Fruit fly (Drosophila melanogaster): ENCODE measurements around the gene Gabat.

Gene Gabat

dm6 chr3L:20002482-20003234 lies 2.2 kb upstream of the Gabat start, which contains the start of gene CG7668 (continued):
- peak; percentile 13; the same call in 1 of the 3 replicates for TF ChIP-seq CG34224 (GFP tag; IDR thresholded peaks at IDR 0.05; ENCODE audit: partially characterized antibody)
- peak in 1 of 2 experiments; percentile 69 for TF ChIP-seq eve (GFP tag; optimal IDR thresholded peaks at IDR 0.05)
- peak; percentile 83 for TF ChIP-seq shn (GFP tag; optimal IDR thresholded peaks at IDR 0.05)
- TF ChIP-seq CG32772 (GFP tag; IDR thresholded peaks at IDR 0.05): no peak
- no peak for TF ChIP-seq CG6272 (GFP tag; IDR thresholded peaks at IDR 0.05)
- peak; percentile 67 for TF ChIP-seq CG17802 (tag; optimal IDR thresholded peaks at IDR 0.05)
- no peak; the same call in 1 of the 2 replicates for TF ChIP-seq al (GFP tag; IDR thresholded peaks at IDR 0.05)
- peak; percentile 62 for TF ChIP-seq pzg (GFP tag; optimal IDR thresholded peaks at IDR 0.05)
- TF ChIP-seq Deaf1 (tag; optimal IDR thresholded peaks at IDR 0.05): peak; percentile 66
- TF ChIP-seq CG9609 (GFP tag; optimal IDR thresholded peaks at IDR 0.05): peak; percentile 74
- TF ChIP-seq Gug (GFP tag; IDR thresholded peaks at IDR 0.05): peak; percentile 79; the same call in 3 of the 4 replicates
- TF ChIP-seq CG11560 (tag; IDR thresholded peaks at IDR 0.05): no peak
- peak; percentile 93 for TF ChIP-seq CG17359 (tag; optimal IDR thresholded peaks at IDR 0.05)
- TF ChIP-seq CG2712 (tag; optimal IDR thresholded peaks at IDR 0.05): peak; percentile 94
- peak; percentile 81 for TF ChIP-seq her (GFP tag; optimal IDR thresholded peaks at IDR 0.05)
- no peak for TF ChIP-seq Doc2 (GFP tag; IDR thresholded peaks at IDR 0.05)
- peak; percentile 89 for TF ChIP-seq NfI (GFP tag; optimal IDR thresholded peaks at IDR 0.05)
- peak; percentile 47 for TF ChIP-seq pfk (GFP tag; optimal IDR thresholded peaks at IDR 0.05)
- TF ChIP-seq run (tag; optimal IDR thresholded peaks at IDR 0.05): peak; percentile 85
- TF ChIP-seq so (GFP tag; IDR thresholded peaks at IDR 0.05): peak; percentile 92
- TF ChIP-seq CG3281 (GFP tag; optimal IDR thresholded peaks at IDR 0.05): peak; percentile 91
- no peak for TF ChIP-seq Sin3A (optimal IDR thresholded peaks at IDR 0.05)
- TF ChIP-seq CG4854 (GFP tag; optimal IDR thresholded peaks at IDR 0.05): peak; percentile 78
- peak; percentile 89 to 93 for TF ChIP-seq dpn (GFP tag; optimal IDR thresholded peaks at IDR 0.05)
- no peak for TF ChIP-seq inv (GFP tag; IDR thresholded peaks at IDR 0.05; ENCODE audit: partially characterized antibody)
- TF ChIP-seq CG17385 (GFP tag; optimal IDR thresholded peaks at IDR 0.05): peak; percentile 84
- TF ChIP-seq CG15479 (GFP tag; optimal IDR thresholded peaks at IDR 0.05): peak; percentile 39
- TF ChIP-seq B-H2 (GFP tag; optimal IDR thresholded peaks at IDR 0.05): peak; percentile 87
- no peak for TF ChIP-seq Bgb (GFP tag; IDR thresholded peaks at IDR 0.05; ENCODE audit: partially characterized antibody)
- TF ChIP-seq dan (GFP tag; IDR thresholded peaks at IDR 0.05): no peak
- peak; percentile 87 for TF ChIP-seq CG11696 (GFP tag; IDR thresholded peaks at IDR 0.05)
- TF ChIP-seq CG11504 (tag; optimal IDR thresholded peaks at IDR 0.05): peak; percentile 91
- peak; percentile 79 for TF ChIP-seq CG8089 (GFP tag; optimal IDR thresholded peaks at IDR 0.05)
- TF ChIP-seq CG7963 (GFP tag; IDR thresholded peaks at IDR 0.05; ENCODE audit: partially characterized antibody): no peak
- peak; percentile 99 for TF ChIP-seq D19B (GFP tag; optimal IDR thresholded peaks at IDR 0.05)
- TF ChIP-seq Hand (GFP tag; optimal IDR thresholded peaks at IDR 0.05): peak; percentile 70
- no peak for TF ChIP-seq hth (optimal IDR thresholded peaks at IDR 0.05)
- peak; percentile 86 for TF ChIP-seq CG2202 (tag; optimal IDR thresholded peaks at IDR 0.05)
- peak; percentile 81 for TF ChIP-seq Hr3 (GFP tag; optimal IDR thresholded peaks at IDR 0.05)
- no peak for TF ChIP-seq ham (GFP tag; IDR thresholded peaks at IDR 0.05)
- no peak for TF ChIP-seq usp (GFP tag; optimal IDR thresholded peaks at IDR 0.05)
- TF ChIP-seq Stat92E (GFP tag; optimal IDR thresholded peaks at IDR 0.05): peak in 1 of 3 experiments; percentile 79
- peak; percentile 89 for TF ChIP-seq Max (GFP tag; optimal IDR thresholded peaks at IDR 0.05)
- no peak for TF ChIP-seq sisA (GFP tag; IDR thresholded peaks at IDR 0.05)
- peak; percentile 83 for TF ChIP-seq CG2889 (GFP tag; IDR thresholded peaks at IDR 0.05)
- peak; percentile 92 for TF ChIP-seq dmrt11E (tag; optimal IDR thresholded peaks at IDR 0.05)
- peak; percentile 70 for TF ChIP-seq CG17186 (GFP tag; optimal IDR thresholded peaks at IDR 0.05)
- TF ChIP-seq CG31224 (GFP tag; IDR thresholded peaks at IDR 0.05): no peak
- peak; percentile 92 for TF ChIP-seq oc (tag; optimal IDR thresholded peaks at IDR 0.05)
